Worm (Caenorhabditis elegans): ENCODE data around the gene ugt-60.

- TF ChIP-seq tab-1 (GFP tag; IDR thresholded peaks at IDR 0.05) (no peak), klf-2 (GFP tag; conservative IDR thresholded peaks at IDR 0.05) (no peak), cog-1 (tag; optimal IDR thresholded peaks at IDR 0.05) (no peak), ztf-29 (GFP tag; IDR thresholded peaks at IDR 0.05) (no peak)
Measured at ce11 chrIII:9642110-9642509, 36.7 kb downstream of the ugt-60 start.

Measured in whole organism, midembryonic.